Worm (Caenorhabditis elegans) whole organism, young adult: ENCODE data around the gene Y97E10AR.3.
A peak's percentile ranks its signal among the peaks of the same experiment; 100 is the strongest.

Source experiments
- B0035.1 ChIP-seq: sonication (generic microtip); optimal IDR thresholded peaks from 2 replicates; lab custom pipeline; 2016; ENCODE audit warnings: missing genetic modification characterization, mild to moderate bottlenecking, missing compliant biosample characterization, missing genotype, missing genetic modification reagents
- D2030.7 ChIP-seq: fragments of 200-800 bp; sonication (Bioruptor generic); IDR thresholded peaks from 2 replicates; pipeline ENCODE4 v1.3.6; 2022; ENCODE audit warnings: missing genetic modification reagents, missing genetic modification characterization, missing compliant biosample characterization
- F23B12.7 ChIP-seq: sonication (generic microtip); optimal IDR thresholded peaks from 2 replicates; lab custom pipeline; 2017; ENCODE audit warnings: missing genetic modification characterization, mild to moderate bottlenecking, missing compliant biosample characterization, antibody characterized with exemption, moderate library complexity; ENCODE audit not compliant: insufficient read depth
- F55B11.4 ChIP-seq: sonication (generic microtip); optimal IDR thresholded peaks from 2 replicates; lab custom pipeline; 2016; ENCODE audit warnings: missing compliant biosample characterization, missing genetic modification characterization, borderline replicate concordance; ENCODE audit not compliant: insufficient read depth
- F57A8.1 ChIP-seq: fragments of 200-800 bp; sonication (Bioruptor generic); optimal IDR thresholded peaks from 2 replicates; lab custom pipeline; 2018; ENCODE audit warnings: mild to moderate bottlenecking, missing genetic modification characterization, moderate library complexity, missing compliant biosample characterization
- K11D2.4 ChIP-seq: fragments of 200-800 bp; sonication (Bioruptor generic); IDR thresholded peaks from 2 replicates; pipeline ENCODE4 v1.3.6; 2022; ENCODE audit warnings: missing genetic modification reagents, missing genetic modification characterization, missing compliant biosample characterization
- K12H6.12 ChIP-seq: fragments of 200-800 bp; sonication (Bioruptor generic); optimal IDR thresholded peaks from 2 replicates; lab custom pipeline; 2018; ENCODE audit warnings: mild to moderate bottlenecking, missing genetic modification characterization, missing compliant biosample characterization
- Y53F4B.3 ChIP-seq: fragments of 200-800 bp; sonication (Bioruptor generic); IDR thresholded peaks from 2 replicates; pipeline ENCODE4 v1.3.6; 2022; ENCODE audit warnings: missing genetic modification reagents, missing genetic modification characterization, missing compliant biosample characterization
- Y79H2A.3 ChIP-seq: fragments of 200-800 bp; sonication (Bioruptor generic); conservative IDR thresholded peaks from 2 replicates; pipeline ENCODE4 v1.3.6; 2022; ENCODE audit warnings: missing genetic modification reagents, missing genetic modification characterization, missing compliant biosample characterization
- attf-5 ChIP-seq: fragments of 200-800 bp; sonication (Bioruptor generic); optimal IDR thresholded peaks from 2 replicates; lab custom pipeline; 2018; ENCODE audit warnings: mild to moderate bottlenecking, missing genetic modification characterization, missing compliant biosample characterization
- bed-1 ChIP-seq: fragments of 200-800 bp; sonication (Bioruptor generic); IDR thresholded peaks from 2 replicates; pipeline ENCODE4 v1.3.6; 2022; ENCODE audit warnings: missing genetic modification reagents, missing genetic modification characterization, missing compliant biosample characterization
- cebp-1 ChIP-seq, 2 experiments: fragments of 200-800 bp in 1 of 2; sonication (Bioruptor generic) in 1 of 2; sonication (generic microtip) in 1 of 2; IDR thresholded peaks in 1 of 2; optimal IDR thresholded peaks in 1 of 2; 2 replicates each; pipeline versions ENCODE4 v1.3.6 to Lab custom; 2017 to 2022; ENCODE audit warnings: missing compliant biosample characterization in 2 of 2, missing genetic modification characterization in 2 of 2, mild to moderate bottlenecking in 1 of 2, missing genetic modification reagents in 1 of 2, moderate library complexity in 1 of 2
- ceh-27 ChIP-seq: fragments of 200-800 bp; sonication (Bioruptor generic); optimal IDR thresholded peaks from 2 replicates; lab custom pipeline; 2018; ENCODE audit warnings: mild to moderate bottlenecking, missing genetic modification characterization, moderate library complexity, missing compliant biosample characterization
- ceh-91 ChIP-seq: fragments of 200-800 bp; sonication (Bioruptor generic); IDR thresholded peaks from 2 replicates; pipeline ENCODE4 v1.3.6; 2022; ENCODE audit warnings: missing genetic modification reagents, missing genetic modification characterization, missing compliant biosample characterization
- chd-7 ChIP-seq: sonication (generic microtip); optimal IDR thresholded peaks from 2 replicates; lab custom pipeline; 2016; ENCODE audit warnings: mild to moderate bottlenecking, missing genetic modification characterization, moderate library complexity, missing compliant biosample characterization
- die-1 ChIP-seq: sonication (generic microtip); optimal IDR thresholded peaks from 2 replicates; lab custom pipeline; 2016; ENCODE audit warnings: missing genotype, mild to moderate bottlenecking, missing genetic modification characterization, missing compliant biosample characterization
- dox-1 ChIP-seq: fragments of 200-800 bp; sonication (Bioruptor generic); IDR thresholded peaks from 2 replicates; pipeline ENCODE4 v1.3.6; 2022; ENCODE audit warnings: missing genetic modification reagents, missing genetic modification characterization, missing compliant biosample characterization
- efl-1 ChIP-seq: fragments of 150-350 bp; optimal IDR thresholded peaks from 2 replicates; lab custom pipeline; 2014; ENCODE audit warnings: missing biosample characterization, missing genetic modification reagents, missing genetic modification characterization
- fkh-3 ChIP-seq: sonication (generic microtip); optimal IDR thresholded peaks from 2 replicates; lab custom pipeline; 2016; ENCODE audit warnings: mild to moderate bottlenecking, missing genetic modification characterization, missing compliant biosample characterization
- gei-17 ChIP-seq: fragments of 200-800 bp; sonication (Bioruptor generic); optimal IDR thresholded peaks from 2 replicates; lab custom pipeline; 2018; ENCODE audit warnings: mild to moderate bottlenecking, missing genetic modification characterization, missing compliant biosample characterization
- him-1 ChIP-seq: sonication (generic microtip); optimal IDR thresholded peaks from 2 replicates; lab custom pipeline; 2016; ENCODE audit warnings: missing genotype, missing genetic modification reagents, missing genetic modification characterization, missing compliant biosample characterization
- hlh-26 ChIP-seq: fragments of 200-800 bp; sonication (Bioruptor generic); conservative IDR thresholded peaks from 2 replicates; pipeline ENCODE4 v1.3.6; 2022; ENCODE audit warnings: missing genetic modification reagents, missing genetic modification characterization, missing compliant biosample characterization
- hsf-1 ChIP-seq: fragments of 200-800 bp; sonication (Bioruptor generic); IDR thresholded peaks from 2 replicates; pipeline ENCODE4 v1.3.6; 2022; ENCODE audit warnings: missing genetic modification reagents, missing genetic modification characterization, missing compliant biosample characterization
- lag-1 ChIP-seq: fragments of 200-800 bp; sonication (Bioruptor generic); IDR thresholded peaks from 2 replicates; pipeline ENCODE4 v1.3.6; 2022; ENCODE audit warnings: missing genetic modification reagents, missing genetic modification characterization, missing compliant biosample characterization
- let-526 ChIP-seq: fragments of 200-800 bp; sonication (Bioruptor generic); IDR thresholded peaks from 2 replicates; pipeline ENCODE4 v1.3.6; 2022; ENCODE audit warnings: missing genetic modification reagents, missing genetic modification characterization, missing compliant biosample characterization
- lsl-1 ChIP-seq: fragments of 200-800 bp; sonication (Bioruptor generic); optimal IDR thresholded peaks from 2 replicates; lab custom pipeline; 2018; ENCODE audit warnings: mild to moderate bottlenecking, missing genetic modification characterization, moderate library complexity, missing compliant biosample characterization
- madf-10 ChIP-seq: sonication (generic microtip); optimal IDR thresholded peaks from 2 replicates; lab custom pipeline; 2016; ENCODE audit warnings: mild to moderate bottlenecking, missing genetic modification characterization, missing compliant biosample characterization
- madf-3 ChIP-seq: fragments of 200-800 bp; sonication (Bioruptor generic); IDR thresholded peaks from 2 replicates; pipeline ENCODE4 v1.3.6; 2022; ENCODE audit warnings: missing genetic modification reagents, missing genetic modification characterization, missing compliant biosample characterization
- madf-6 ChIP-seq: fragments of 200-800 bp; sonication (Bioruptor generic); IDR thresholded peaks from 2 replicates; pipeline ENCODE4 v1.3.6; 2022; ENCODE audit warnings: missing genetic modification reagents, missing genetic modification characterization, missing compliant biosample characterization
- madf-8 ChIP-seq: fragments of 200-800 bp; sonication (Bioruptor generic); conservative IDR thresholded peaks from 2 replicates; pipeline ENCODE4 v1.3.6; 2022; ENCODE audit warnings: missing genetic modification reagents, missing genetic modification characterization, missing compliant biosample characterization
- mcd-1 ChIP-seq: fragments of 200-800 bp; sonication (Bioruptor generic); IDR thresholded peaks from 2 replicates; pipeline ENCODE4 v1.3.6; 2022; ENCODE audit warnings: missing genetic modification reagents, missing genetic modification characterization, missing compliant biosample characterization
- mes-4 ChIP-seq: sonication (generic microtip); optimal IDR thresholded peaks from 2 replicates; lab custom pipeline; 2016; ENCODE audit warnings: missing genotype, missing genetic modification characterization, missing compliant biosample characterization
- nfya-1 ChIP-seq: sonication (generic microtip); optimal IDR thresholded peaks from 2 replicates; lab custom pipeline; 2017; ENCODE audit warnings: antibody characterized with exemption, missing compliant biosample characterization, missing genetic modification characterization, borderline replicate concordance; ENCODE audit not compliant: insufficient read depth
- nhr-80 ChIP-seq: sonication (generic microtip); optimal IDR thresholded peaks from 2 replicates; lab custom pipeline; 2016; ENCODE audit warnings: missing genetic modification characterization, missing compliant biosample characterization
- snpc-1.1 ChIP-seq: sonication (generic microtip); optimal IDR thresholded peaks from 2 replicates; lab custom pipeline; 2017; ENCODE audit warnings: missing genetic modification characterization, mild to moderate bottlenecking, missing compliant biosample characterization, antibody characterized with exemption, moderate library complexity, missing genotype, missing genetic modification reagents; ENCODE audit not compliant: insufficient read depth
- snpc-1.3 ChIP-seq: sonication (generic microtip); optimal IDR thresholded peaks from 2 replicates; lab custom pipeline; 2017; ENCODE audit warnings: missing genetic modification characterization, mild to moderate bottlenecking, missing compliant biosample characterization, antibody characterized with exemption, moderate library complexity, missing genotype, missing genetic modification reagents; ENCODE audit not compliant: insufficient read depth
- snpc-3.4 ChIP-seq: sonication (generic microtip); optimal IDR thresholded peaks from 2 replicates; lab custom pipeline; 2017; ENCODE audit warnings: missing genetic modification characterization, mild to moderate bottlenecking, missing compliant biosample characterization, antibody characterized with exemption, moderate library complexity, missing genotype, missing genetic modification reagents
- somi-1 ChIP-seq: fragments of 200-800 bp; sonication (Bioruptor generic); optimal IDR thresholded peaks from 2 replicates; lab custom pipeline; 2018; ENCODE audit warnings: mild to moderate bottlenecking, missing genetic modification characterization, missing compliant biosample characterization
- unc-130 ChIP-seq: sonication (generic microtip); optimal IDR thresholded peaks from 2 replicates; lab custom pipeline; 2016; ENCODE audit warnings: missing genetic modification reagents, missing genetic modification characterization, missing compliant biosample characterization
- xnd-1 ChIP-seq: sonication (generic microtip); optimal IDR thresholded peaks from 2 replicates; lab custom pipeline; 2016; ENCODE audit warnings: missing genotype, missing genetic modification reagents, missing genetic modification characterization, missing compliant biosample characterization
- zfh-2 ChIP-seq: fragments of 200-800 bp; sonication (Bioruptor generic); conservative IDR thresholded peaks from 2 replicates; pipeline ENCODE4 v1.3.6; 2022; ENCODE audit warnings: missing genetic modification reagents, missing genetic modification characterization, missing compliant biosample characterization
- ztf-18 ChIP-seq: sonication (generic microtip); optimal IDR thresholded peaks from 2 replicates; lab custom pipeline; 2016; ENCODE audit warnings: missing genotype, mild to moderate bottlenecking, missing genetic modification characterization, missing compliant biosample characterization

Y97E10AR.3 gene

DNA sequence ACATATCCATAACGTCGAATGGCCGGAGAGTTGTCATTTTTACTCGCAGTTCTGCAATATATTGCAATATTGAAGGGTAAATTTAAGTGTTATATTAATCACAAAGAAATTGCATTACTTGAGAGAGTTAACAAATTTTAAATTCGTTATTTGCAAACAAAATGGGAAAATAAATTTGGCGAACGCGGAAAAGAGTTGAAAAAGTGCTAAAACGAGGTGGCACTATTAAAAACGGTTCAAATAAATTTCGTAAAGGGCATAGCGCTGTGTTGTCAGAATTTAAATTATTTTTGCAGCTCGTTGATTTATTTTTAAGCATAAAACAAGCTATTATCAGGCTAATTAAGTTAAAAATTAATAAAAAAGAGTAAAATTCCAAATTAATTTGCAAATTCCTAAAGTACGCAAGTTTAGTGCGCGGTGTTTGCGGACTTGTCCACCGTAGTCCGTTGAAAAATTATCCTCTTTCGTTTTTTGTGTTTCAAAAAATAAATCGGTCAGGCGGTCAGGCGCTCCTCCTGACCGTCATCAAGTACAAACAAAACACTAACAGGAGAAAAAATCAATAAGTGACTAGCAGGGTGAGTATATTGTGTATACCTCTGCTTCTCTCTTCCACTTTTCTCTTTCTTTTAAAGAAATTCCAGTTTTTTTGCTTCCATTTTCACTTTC lies 23.8 kb downstream of the Y97E10AR.3 start, which contains the start of the genes natb-1 and abhd-12 (continued):
- no peak for TF ChIP-seq snpc-3.4 (tag; lab: Kevin White, UChicago)
- no peak for TF ChIP-seq hsf-1 (GFP tag; lab: Robert Waterston, UW)
- TF ChIP-seq him-1 (tag; lab: Kevin White, UChicago): no peak
- TF ChIP-seq bed-1 (GFP tag; lab: Robert Waterston, UW): no peak
- no peak for TF ChIP-seq madf-8 (GFP tag; lab: Robert Waterston, UW)
- no peak for TF ChIP-seq dox-1
- no peak for TF ChIP-seq hlh-26 (GFP tag; lab: Robert Waterston, UW)
- no peak for TF ChIP-seq mcd-1 (GFP tag; lab: Robert Waterston, UW)
- no peak for TF ChIP-seq B0035.1 (tag; lab: Kevin White, UChicago)
- no peak for TF ChIP-seq unc-130 (GFP tag; lab: Kevin White, UChicago)
- TF ChIP-seq madf-3 (GFP tag; lab: Robert Waterston, UW): no peak
- peak; percentile 10 for TF ChIP-seq F23B12.7 (tag; lab: Kevin White, UChicago)
- TF ChIP-seq fkh-3: no peak
- no peak for TF ChIP-seq mes-4
- TF ChIP-seq ztf-18: peak; percentile 3
- no peak for TF ChIP-seq snpc-1.3 (tag; lab: Kevin White, UChicago)
- no peak for TF ChIP-seq D2030.7 (GFP tag; lab: Robert Waterston, UW)
- TF ChIP-seq gei-17 (GFP tag; lab: Kevin White, UChicago): no peak
- TF ChIP-seq nhr-80 (tag; lab: Kevin White, UChicago): peak; percentile 22
- TF ChIP-seq F55B11.4: no peak
- no peak for TF ChIP-seq ceh-27 (GFP tag; lab: Kevin White, UChicago)
- no peak for TF ChIP-seq chd-7 (tag; lab: Kevin White, UChicago)
- no peak for TF ChIP-seq nfya-1 (tag; lab: Kevin White, UChicago)
- TF ChIP-seq die-1 (tag; lab: Kevin White, UChicago): no peak
- TF ChIP-seq K11D2.4 (GFP tag; lab: Robert Waterston, UW): no peak
- TF ChIP-seq ceh-91 (GFP tag; lab: Robert Waterston, UW): no peak

ce11 chrV:7980993-7981595 lies 26.2 kb downstream of the Y97E10AR.3 start, which contains the start of gene F26D11.1:
Gene F26D11.1 (plus strand): TSS chrV:7981545.
- TF ChIP-seq lsl-1 (peak; percentile 74), Y79H2A.3 (GFP tag; lab: Robert Waterston, UW) (no peak), ztf-18 (no peak), madf-8 (GFP tag; lab: Robert Waterston, UW) (peak; percentile 87), let-526 (GFP tag; lab: Robert Waterston, UW) (no peak), efl-1 (GFP tag; lab: Kevin White, UChicago) (no peak), xnd-1 (tag; lab: Kevin White, UChicago) (peak; percentile 77), madf-6 (GFP tag; lab: Robert Waterston, UW) (peak; percentile 82)

- TF ChIP-seq somi-1 (GFP tag; lab: Kevin White, UChicago) (peak; percentile 20), snpc-1.1 (tag; lab: Kevin White, UChicago) (no peak), ceh-27 (GFP tag; lab: Kevin White, UChicago) (no peak), zfh-2 (GFP tag; lab: Robert Waterston, UW) (peak; percentile 56), cebp-1 (GFP tag; IDR thresholded peaks at IDR 0.05; lab: Robert Waterston, UW) (no peak), cebp-1 (tag; optimal IDR thresholded peaks at IDR 0.05; lab: Kevin White, UChicago) (peak; percentile 25), let-526 (GFP tag; lab: Robert Waterston, UW) (no peak), madf-10 (tag; lab: Kevin White, UChicago) (no peak), F57A8.1 (GFP tag; lab: Kevin White, UChicago) (no peak), attf-5 (GFP tag; lab: Kevin White, UChicago) (no peak), lag-1 (no peak), Y53F4B.3 (GFP tag; lab: Robert Waterston, UW) (no peak), K12H6.12 (tag; lab: Kevin White, UChicago) (peak; percentile 10)
These were observed 26.8 kb downstream of the Y97E10AR.3 start for ce11 chrV:7980370-7980987.
